Fruit fly (Drosophila melanogaster) whole organism, embryonic: ENCODE results near the gene CG5516.
A peak's percentile ranks its signal among the peaks of the same experiment; 100 is the strongest.

ENCODE experiments used
- Ada2b ChIP-seq: fragments of 200-800 bp; sonication (Bioruptor generic); IDR thresholded peaks from 2 replicates; pipeline ENCODE4 v1.3.6; 2022; ENCODE audit warnings: missing biosample characterization, missing genetic modification characterization
- B-H2 ChIP-seq: fragments of 200-800 bp; sonication (Bioruptor generic); optimal IDR thresholded peaks from 2 replicates; lab custom pipeline; 2018; ENCODE audit warnings: missing biosample characterization, mild to moderate bottlenecking, missing genetic modification characterization
- CG10366 ChIP-seq: fragments of 200-800 bp; sonication (Bioruptor generic); IDR thresholded peaks from 2 replicates; pipeline ENCODE4 v1.3.6; 2022; ENCODE audit warnings: missing biosample characterization, missing genetic modification characterization
- CG12104 ChIP-seq: fragments of 200-800 bp; sonication (Bioruptor generic); optimal IDR thresholded peaks from 3 replicates; lab custom pipeline; 2016; ENCODE audit warnings: missing biosample characterization, missing genetic modification characterization
- CG12155 ChIP-seq: fragments of 200-800 bp; sonication (Bioruptor generic); optimal IDR thresholded peaks from 3 replicates; lab custom pipeline; 2016; ENCODE audit warnings: missing biosample characterization, missing genetic modification characterization
- CG13296 ChIP-seq: fragments of 200-800 bp; sonication (Bioruptor generic); optimal IDR thresholded peaks from 3 replicates; lab custom pipeline; 2018; ENCODE audit warnings: missing biosample characterization, mild to moderate bottlenecking, missing genetic modification characterization
- CG14710 ChIP-seq: fragments of 200-800 bp; sonication (Bioruptor generic); optimal IDR thresholded peaks from 3 replicates; lab custom pipeline; 2019; ENCODE audit warnings: missing biosample characterization, mild to moderate bottlenecking, missing genetic modification characterization, moderate library complexity
- CG15269 ChIP-seq: fragments of 200-800 bp; sonication (Bioruptor generic); optimal IDR thresholded peaks from 2 replicates; lab custom pipeline; 2018; ENCODE audit warnings: missing biosample characterization, mild to moderate bottlenecking, missing genetic modification characterization, moderate library complexity
- CG16815 ChIP-seq: fragments of 200-800 bp; sonication (Bioruptor generic); optimal IDR thresholded peaks from 3 replicates; lab custom pipeline; 2017; ENCODE audit warnings: missing biosample characterization, mild to moderate bottlenecking, missing genetic modification characterization
- CG17568 ChIP-seq: fragments of 200-800 bp; sonication (Bioruptor generic); optimal IDR thresholded peaks from 2 replicates; lab custom pipeline; 2018; ENCODE audit warnings: missing biosample characterization, mild to moderate bottlenecking, missing genetic modification characterization, moderate library complexity
- CG18011 ChIP-seq: fragments of 200-800 bp; sonication (Bioruptor generic); optimal IDR thresholded peaks from 2 replicates; lab custom pipeline; 2017; ENCODE audit warnings: missing biosample characterization, missing genetic modification characterization, mild to moderate bottlenecking, moderate library complexity, missing genotype
- CG2202 ChIP-seq: fragments of 200-800 bp; sonication (Bioruptor generic); optimal IDR thresholded peaks from 2 replicates; lab custom pipeline; 2018; ENCODE audit warnings: missing biosample characterization, mild to moderate bottlenecking, missing genetic modification characterization
- CG30020 ChIP-seq: fragments of 200-800 bp; optimal IDR thresholded peaks from 2 replicates; lab custom pipeline; 2019; ENCODE audit warnings: missing biosample characterization, mild to moderate bottlenecking, missing genetic modification characterization, moderate library complexity
- CG7928 ChIP-seq: fragments of 200-800 bp; sonication (Bioruptor generic); optimal IDR thresholded peaks from 2 replicates; lab custom pipeline; 2017; ENCODE audit warnings: missing biosample characterization, mild to moderate bottlenecking, missing genetic modification characterization
- CG9215 ChIP-seq: fragments of 200-800 bp; sonication (Bioruptor generic); IDR thresholded peaks from 2 replicates; pipeline ENCODE4 v1.3.6; 2022; ENCODE audit warnings: missing biosample characterization, missing genetic modification characterization
- CoRest ChIP-seq: fragments of 200-800 bp; sonication (Bioruptor generic); optimal IDR thresholded peaks from 3 replicates; lab custom pipeline; 2018; ENCODE audit warnings: missing biosample characterization, mild to moderate bottlenecking, missing genetic modification characterization, moderate library complexity
- Dad ChIP-seq: fragments of 200-800 bp; sonication (Bioruptor generic); optimal IDR thresholded peaks from 3 replicates; lab custom pipeline; 2016; ENCODE audit warnings: missing biosample characterization, missing genetic modification characterization
- Ets97D ChIP-seq: fragments of 200-800 bp; sonication (Bioruptor generic); optimal IDR thresholded peaks from 3 replicates; lab custom pipeline; 2016; ENCODE audit warnings: missing biosample characterization, missing genetic modification characterization
- HLH3B ChIP-seq: fragments of 200-800 bp; sonication (Bioruptor generic); IDR thresholded peaks from 2 replicates; pipeline ENCODE4 v1.3.6; 2022; ENCODE audit warnings: missing biosample characterization, missing genetic modification characterization
- HLHmδ ChIP-seq: fragments of 200-800 bp; sonication (Bioruptor generic); optimal IDR thresholded peaks from 2 replicates; lab custom pipeline; 2018; ENCODE audit warnings: missing biosample characterization, mild to moderate bottlenecking, missing genetic modification characterization, moderate library complexity
- Med ChIP-seq: fragments of 200-800 bp; sonication (Bioruptor generic); peaks from one replicate; lab custom pipeline; 2016; ENCODE audit warnings: missing biosample characterization, missing genetic modification characterization, mild to moderate bottlenecking, inconsistent platforms, moderate library complexity
- NFAT ChIP-seq: fragments of 200-800 bp; sonication (Bioruptor generic); IDR thresholded peaks from 2 replicates; pipeline ENCODE4 v1.3.6; 2022; ENCODE audit warnings: missing biosample characterization, missing genetic modification characterization
- Neu2 ChIP-seq: fragments of 200-800 bp; sonication (Bioruptor generic); optimal IDR thresholded peaks from 3 replicates; lab custom pipeline; 2016; ENCODE audit warnings: missing biosample characterization, missing genetic modification characterization, borderline replicate concordance
- Nf-YC ChIP-seq: fragments of 200-800 bp; optimal IDR thresholded peaks from 3 replicates; lab custom pipeline; 2019; ENCODE audit warnings: missing biosample characterization, mild to moderate bottlenecking, missing genetic modification characterization, moderate library complexity
- Poxn ChIP-seq: fragments of 200-800 bp; sonication (Bioruptor generic); IDR thresholded peaks from 2 replicates; pipeline ENCODE4 v1.3.6; 2022; ENCODE audit warnings: missing biosample characterization, missing genetic modification characterization
- Ravus ChIP-seq: fragments of 200-800 bp; sonication (Bioruptor generic); IDR thresholded peaks from 2 replicates; pipeline ENCODE4 v1.3.6; 2022; ENCODE audit warnings: missing biosample characterization, missing genetic modification characterization
- Sin3A ChIP-seq: fragments of >200 bp; optimal IDR thresholded peaks from 2 replicates; lab custom pipeline; 2018
- Stat92E ChIP-seq, 3 experiments: fragments of >200 bp in 2 of 3; fragments of 200-800 bp in 1 of 3; sonication (Bioruptor generic) in 1 of 3; optimal IDR thresholded peaks; 2 replicates each; lab custom pipeline; 2017 to 2019; ENCODE audit warnings: missing biosample characterization in 3 of 3, missing genetic modification characterization in 3 of 3, mild to moderate bottlenecking in 1 of 3, moderate library complexity in 1 of 3
- ac ChIP-seq: fragments of 200-800 bp; sonication (Bioruptor generic); optimal IDR thresholded peaks from 3 replicates; lab custom pipeline; 2017; ENCODE audit warnings: missing biosample characterization, mild to moderate bottlenecking, missing genetic modification characterization
- bab2 ChIP-seq: fragments of 200-800 bp; sonication (Bioruptor generic); optimal IDR thresholded peaks from 2 replicates; lab custom pipeline; 2016; ENCODE audit warnings: missing biosample characterization, missing genetic modification characterization
- chm ChIP-seq: fragments of 200-800 bp; sonication (Bioruptor generic); IDR thresholded peaks from 2 replicates; pipeline ENCODE4 v1.3.6; 2022; ENCODE audit warnings: missing biosample characterization, missing genetic modification characterization
- emc ChIP-seq: fragments of 200-800 bp; sonication (Bioruptor generic); optimal IDR thresholded peaks from 2 replicates; lab custom pipeline; 2016; ENCODE audit warnings: missing biosample characterization, missing genetic modification characterization
- ems ChIP-seq: fragments of 200-800 bp; sonication (Bioruptor generic); optimal IDR thresholded peaks from 3 replicates; lab custom pipeline; 2016; ENCODE audit warnings: missing biosample characterization, missing genetic modification characterization
- exex ChIP-seq: fragments of 200-800 bp; sonication (Bioruptor generic); optimal IDR thresholded peaks from 4 replicates; lab custom pipeline; 2018; ENCODE audit warnings: missing biosample characterization, mild to moderate bottlenecking, missing genetic modification characterization, moderate library complexity
- eyg ChIP-seq: fragments of 200-800 bp; sonication (Bioruptor generic); optimal IDR thresholded peaks from 3 replicates; lab custom pipeline; 2016; ENCODE audit warnings: missing biosample characterization, missing genetic modification characterization
- gcm ChIP-seq: fragments of 200-800 bp; sonication (Bioruptor generic); optimal IDR thresholded peaks from 2 replicates; lab custom pipeline; 2019; ENCODE audit warnings: missing biosample characterization, mild to moderate bottlenecking, missing genetic modification characterization, moderate library complexity
- gsb-n ChIP-seq: fragments of 200-800 bp; sonication (Bioruptor generic); optimal IDR thresholded peaks from 3 replicates; lab custom pipeline; 2018; ENCODE audit warnings: missing biosample characterization, mild to moderate bottlenecking, missing genetic modification characterization
- h ChIP-seq: fragments of >200 bp; optimal IDR thresholded peaks from 2 replicates; lab custom pipeline; 2017
- ken ChIP-seq: fragments of 200-800 bp; sonication (Bioruptor generic); IDR thresholded peaks from 3 replicates; pipeline ENCODE4 v1.3.6; 2022; ENCODE audit warnings: missing biosample characterization, missing genetic modification characterization
- kni ChIP-seq: fragments of 200-800 bp; sonication (Bioruptor generic); optimal IDR thresholded peaks from 3 replicates; lab custom pipeline; 2017; ENCODE audit warnings: mild to moderate bottlenecking, missing biosample characterization, missing genetic modification reagents, missing genetic modification characterization
- lilli ChIP-seq: fragments of 200-800 bp; sonication (Bioruptor generic); optimal IDR thresholded peaks from 3 replicates; lab custom pipeline; 2016; ENCODE audit warnings: missing biosample characterization, missing genetic modification characterization
- lmd ChIP-seq: fragments of 200-800 bp; sonication (Bioruptor generic); IDR thresholded peaks from 2 replicates; pipeline ENCODE4 v1.3.6; 2022; ENCODE audit warnings: missing biosample characterization, missing genetic modification characterization
- lola ChIP-seq, 3 experiments: fragments of >200 bp in 2 of 3; fragments of 200-800 bp in 1 of 3; sonication (Bioruptor generic) in 1 of 3; optimal IDR thresholded peaks; 2 replicates each; lab custom pipeline; 2017 to 2019; ENCODE audit warnings: missing biosample characterization in 3 of 3, missing genetic modification characterization in 3 of 3, mild to moderate bottlenecking in 1 of 3, moderate library complexity in 1 of 3
- oc ChIP-seq: fragments of 200-800 bp; sonication (Bioruptor generic); optimal IDR thresholded peaks from 2 replicates; lab custom pipeline; 2018; ENCODE audit warnings: missing biosample characterization, mild to moderate bottlenecking, missing genetic modification characterization, moderate library complexity
- pita ChIP-seq: fragments of 200-800 bp; sonication (Bioruptor generic); optimal IDR thresholded peaks from 2 replicates; lab custom pipeline; 2017; ENCODE audit warnings: missing biosample characterization, mild to moderate bottlenecking, missing genetic modification characterization
- pum ChIP-seq: fragments of 200-800 bp; sonication (Bioruptor generic); optimal IDR thresholded peaks from 2 replicates; lab custom pipeline; 2016; ENCODE audit warnings: missing biosample characterization, missing genetic modification characterization
- sc ChIP-seq, 3 experiments: fragments of >200 bp in 2 of 3; fragments of 200-800 bp in 1 of 3; sonication (Bioruptor generic) in 1 of 3; optimal IDR thresholded peaks; 2 replicates in 2 of 3; 3 replicates in 1 of 3; lab custom pipeline; 2017; ENCODE audit warnings: mild to moderate bottlenecking in 1 of 3, missing biosample characterization in 1 of 3, missing genetic modification characterization in 1 of 3, missing genetic modification reagents in 1 of 3
- sd ChIP-seq: fragments of 200-800 bp; sonication (Bioruptor generic); optimal IDR thresholded peaks from 3 replicates; lab custom pipeline; 2018; ENCODE audit warnings: missing biosample characterization, mild to moderate bottlenecking, missing genetic modification characterization, moderate library complexity
- seq ChIP-seq: fragments of 200-800 bp; sonication (Bioruptor generic); IDR thresholded peaks from 2 replicates; pipeline ENCODE4 v1.3.6; 2022; ENCODE audit warnings: missing biosample characterization, missing genetic modification characterization
- usp ChIP-seq: fragments of >200 bp; optimal IDR thresholded peaks from 2 replicates; lab custom pipeline; 2017; ENCODE audit warnings: missing biosample characterization, missing genetic modification characterization

Gene CG5516

DNA sequence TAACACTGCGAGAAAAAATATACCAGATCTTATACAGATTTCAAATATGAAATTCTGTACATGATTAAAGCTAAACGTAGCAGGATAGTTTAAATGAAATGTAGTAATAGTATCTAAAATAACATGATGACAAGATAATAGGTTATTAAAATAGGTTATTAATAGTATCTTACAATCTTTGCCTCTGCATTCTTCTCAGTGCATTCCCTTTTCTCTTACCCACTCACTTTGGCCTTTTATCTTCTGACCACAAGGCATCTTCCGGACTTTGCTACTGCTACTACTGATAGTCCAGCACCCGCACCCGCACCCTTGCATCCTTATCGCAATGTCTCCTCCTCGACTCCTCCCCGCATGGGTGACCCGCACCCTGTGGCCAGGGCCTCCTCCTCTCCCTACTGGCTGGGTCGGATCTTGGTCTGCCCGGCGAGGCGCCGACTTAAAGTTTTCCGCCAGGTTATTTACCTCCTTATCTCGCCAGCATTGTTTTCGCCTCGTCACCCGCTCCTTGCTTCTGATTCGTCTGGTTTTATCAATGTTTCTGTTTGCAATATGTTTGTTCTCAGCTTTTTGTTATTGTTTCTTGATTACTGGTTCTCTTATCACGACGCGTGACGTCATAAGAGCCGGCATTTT is 20.9 kb downstream of the CG5516 start (continued):
- TF ChIP-seq HLHmδ (GFP tag; lab: Kevin White, UChicago) (no peak), CoRest (tag; lab: Kevin White, UChicago) (peak; percentile 57), Ets97D (GFP tag; lab: Kevin White, UChicago) (no peak), CG30020 (tag; lab: Kevin White, UChicago) (no peak), usp (GFP tag; lab: Kevin White, UChicago) (no peak), lilli (peak; percentile 33), kni (GFP tag; lab: Kevin White, UChicago) (no peak), CG15269 (tag; lab: Kevin White, UChicago) (peak; percentile 47), chm (GFP tag; lab: Robert Waterston, UW) (no peak), ken (GFP tag; lab: Robert Waterston, UW) (no peak), oc (no peak), pita (GFP tag; lab: Kevin White, UChicago) (no peak), Stat92E (GFP tag; optimal IDR thresholded peaks at IDR 0.05; lab: Kevin White, UChicago) (no peak), Ada2b (GFP tag; lab: Robert Waterston, UW) (peak; percentile 32; the same call in 1 of the 2 replicates), gcm (GFP tag; lab: Kevin White, UChicago) (peak; percentile 81), CG14710 (peak; percentile 64), NFAT (GFP tag; lab: Robert Waterston, UW) (no peak), gsb-n (tag; lab: Kevin White, UChicago) (peak; percentile 26), Nf-YC (tag; lab: Kevin White, UChicago) (peak; percentile 77), ems (no peak), CG13296 (no peak), ac (GFP tag; lab: Kevin White, UChicago) (no peak), h (no peak), emc (no peak), Sin3A (no peak), CG2202 (tag; lab: Kevin White, UChicago) (no peak), CG7928 (no peak), B-H2 (GFP tag; lab: Kevin White, UChicago) (no peak), sc (optimal IDR thresholded peaks at IDR 0.05; lab: Kevin White, UChicago) (no peak), sc (GFP tag; optimal IDR thresholded peaks at IDR 0.05; lab: Kevin White, UChicago) (no peak), CG16815 (GFP tag; lab: Kevin White, UChicago) (peak; percentile 10), CG10366 (GFP tag; lab: Robert Waterston, UW) (peak; percentile 22; the same call in 1 of the 2 replicates), lmd (GFP tag; lab: Robert Waterston, UW) (peak; percentile 57), Neu2 (GFP tag; lab: Kevin White, UChicago) (no peak), HLH3B (GFP tag; lab: Robert Waterston, UW) (0 out of 2 replicates have a peak, but pooled peaks have one; percentile 31), CG17568 (no peak), eyg (GFP tag; lab: Kevin White, UChicago) (no peak), Med (GFP tag; lab: Kevin White, UChicago) (peak; percentile 66), exex (tag; lab: Kevin White, UChicago) (peak; percentile 41), CG9215 (GFP tag; lab: Robert Waterston, UW) (no peak), Ravus (GFP tag; lab: Robert Waterston, UW) (no peak), CG18011 (GFP tag; lab: Kevin White, UChicago) (no peak), bab2 (GFP tag; lab: Kevin White, UChicago) (no peak), Poxn (GFP tag; lab: Robert Waterston, UW) (no peak), CG12104 (no peak), CG12155 (GFP tag; lab: Kevin White, UChicago) (peak; percentile 51), pum (GFP tag; lab: Kevin White, UChicago) (no peak), lola (GFP tag; optimal IDR thresholded peaks at IDR 0.05; lab: Kevin White, UChicago) (peak in 1 of 3 experiments; percentile 72), seq (GFP tag; lab: Robert Waterston, UW) (peak; percentile 53; the same call in 1 of the 2 replicates), Dad (no peak), sd (tag; lab: Kevin White, UChicago) (no peak)
